Worm (Caenorhabditis elegans) whole organism, mixed stage, embryonic: ENCODE results near the gene atg-9.

Experiments used
- M03D4.4 ChIP-seq: sonication (generic microtip); optimal IDR thresholded peaks from 2 replicates; lab custom pipeline; 2017; ENCODE audit warnings: mild to moderate bottlenecking, missing genetic modification characterization, missing compliant biosample characterization
- bed-3 ChIP-seq: fragments of 200-800 bp; sonication (Bioruptor generic); optimal IDR thresholded peaks from 3 replicates; lab custom pipeline; 2018; ENCODE audit warnings: mild to moderate bottlenecking, missing genetic modification characterization, moderate library complexity, missing compliant biosample characterization
- blmp-1 ChIP-seq: fragments of 150-350 bp; optimal IDR thresholded peaks from 2 replicates; lab custom pipeline; 2014; ENCODE audit warnings: missing biosample characterization, missing genetic modification characterization
- ceh-39 ChIP-seq: fragments of 150-350 bp; optimal IDR thresholded peaks from 2 replicates; lab custom pipeline; 2014; ENCODE audit warnings: missing biosample characterization, missing genetic modification characterization
- ceh-43 ChIP-seq: fragments of 200-800 bp; sonication (Bioruptor generic); optimal IDR thresholded peaks from 2 replicates; lab custom pipeline; 2018; ENCODE audit warnings: mild to moderate bottlenecking, missing genetic modification characterization, moderate library complexity, missing compliant biosample characterization
- ces-1 ChIP-seq: fragments of 150-350 bp; optimal IDR thresholded peaks from 2 replicates; lab custom pipeline; 2014; ENCODE audit warnings: missing biosample characterization, missing genetic modification reagents, missing genetic modification characterization
- cnd-1 ChIP-seq: fragments of 200-800 bp; sonication (Bioruptor generic); optimal IDR thresholded peaks from 2 replicates; lab custom pipeline; 2018; ENCODE audit warnings: mild to moderate bottlenecking, missing genetic modification characterization, missing compliant biosample characterization
- drap-1 ChIP-seq: fragments of 200-800 bp; sonication (Bioruptor generic); optimal IDR thresholded peaks from 3 replicates; lab custom pipeline; 2018; ENCODE audit warnings: mild to moderate bottlenecking, missing genetic modification characterization, missing compliant biosample characterization
- elt-3 ChIP-seq: fragments of 150-350 bp; optimal IDR thresholded peaks from 2 replicates; lab custom pipeline; 2014; ENCODE audit warnings: missing biosample characterization, missing genetic modification characterization
- flh-1 ChIP-seq: fragments of 200-800 bp; sonication (Bioruptor generic); optimal IDR thresholded peaks from 2 replicates; lab custom pipeline; 2018; ENCODE audit warnings: mild to moderate bottlenecking, missing genetic modification characterization, moderate library complexity, missing compliant biosample characterization
- ham-2 ChIP-seq: fragments of 200-800 bp; sonication (Bioruptor generic); optimal IDR thresholded peaks from 2 replicates; lab custom pipeline; 2018; ENCODE audit warnings: mild to moderate bottlenecking, missing genetic modification characterization, missing compliant biosample characterization
- hlh-1 ChIP-seq: fragments of 150-350 bp; optimal IDR thresholded peaks from 2 replicates; lab custom pipeline; 2014; ENCODE audit warnings: missing biosample characterization, missing genetic modification reagents, missing genetic modification characterization
- lin-13 ChIP-seq: fragments of 150-350 bp; optimal IDR thresholded peaks from 2 replicates; lab custom pipeline; 2014; ENCODE audit warnings: missing biosample characterization, missing genetic modification characterization
- lin-32 ChIP-seq: fragments of 200-800 bp; sonication (Bioruptor generic); optimal IDR thresholded peaks from 2 replicates; lab custom pipeline; 2018; ENCODE audit warnings: mild to moderate bottlenecking, missing genetic modification characterization, missing compliant biosample characterization
- lsy-2 ChIP-seq: fragments of 150-350 bp; optimal IDR thresholded peaks from 2 replicates; lab custom pipeline; 2014; ENCODE audit warnings: missing biosample characterization, missing genetic modification characterization
- mab-5 ChIP-seq: fragments of 150-350 bp; optimal IDR thresholded peaks from 2 replicates; lab custom pipeline; 2014; ENCODE audit warnings: missing biosample characterization, missing genetic modification characterization
- mls-2 ChIP-seq: sonication (generic microtip); optimal IDR thresholded peaks from 2 replicates; lab custom pipeline; 2016; ENCODE audit warnings: mild to moderate bottlenecking, missing genetic modification characterization, moderate library complexity, missing compliant biosample characterization
- nhr-2 ChIP-seq: fragments of 150-350 bp; optimal IDR thresholded peaks from 2 replicates; lab custom pipeline; 2014; ENCODE audit warnings: missing biosample characterization, missing genetic modification characterization
- nhr-237 ChIP-seq: fragments of 150-350 bp; optimal IDR thresholded peaks from 2 replicates; lab custom pipeline; 2014; ENCODE audit warnings: missing biosample characterization, missing genetic modification characterization
- nhr-28 ChIP-seq: fragments of 150-350 bp; optimal IDR thresholded peaks from 2 replicates; lab custom pipeline; 2014; ENCODE audit warnings: missing biosample characterization, missing genetic modification characterization
- pha-4 ChIP-seq: fragments of 150-350 bp; optimal IDR thresholded peaks from 2 replicates; lab custom pipeline; 2018; ENCODE audit warnings: missing biosample characterization, missing genetic modification reagents, missing genetic modification characterization
- sem-2 ChIP-seq: fragments of 200-800 bp; sonication (Bioruptor generic); optimal IDR thresholded peaks from 2 replicates; lab custom pipeline; 2018; ENCODE audit warnings: mild to moderate bottlenecking, missing genetic modification characterization, missing compliant biosample characterization
- snpc-4 ChIP-seq: fragments of 150-350 bp; optimal IDR thresholded peaks from 2 replicates; lab custom pipeline; 2014; ENCODE audit warnings: missing biosample characterization, missing genetic modification characterization
- tbx-8 ChIP-seq: fragments of 200-800 bp; sonication (Bioruptor generic); optimal IDR thresholded peaks from 2 replicates; lab custom pipeline; 2018; ENCODE audit warnings: mild to moderate bottlenecking, missing genetic modification characterization, moderate library complexity, missing compliant biosample characterization
- unc-120 ChIP-seq: sonication (generic microtip); optimal IDR thresholded peaks from 2 replicates; lab custom pipeline; 2017; ENCODE audit warnings: missing genetic modification characterization, missing compliant biosample characterization; ENCODE audit not compliant: poor library complexity, severe bottlenecking
- unc-39 ChIP-seq: fragments of 150-350 bp; optimal IDR thresholded peaks from 2 replicates; lab custom pipeline; 2014; ENCODE audit warnings: missing biosample characterization, missing genetic modification characterization
- unc-62 ChIP-seq: fragments of 150-350 bp; optimal IDR thresholded peaks from 2 replicates; lab custom pipeline; 2014; ENCODE audit warnings: missing biosample characterization, missing genetic modification reagents, missing genetic modification characterization
- zip-8 ChIP-seq: fragments of 150-350 bp; optimal IDR thresholded peaks from 2 replicates; lab custom pipeline; 2014; ENCODE audit warnings: missing biosample characterization, missing genetic modification characterization
- ztf-11 ChIP-seq: fragments of 150-350 bp; optimal IDR thresholded peaks from 2 replicates; lab custom pipeline; 2014; ENCODE audit warnings: missing biosample characterization, missing genetic modification characterization

The atg-9 gene

DNA sequence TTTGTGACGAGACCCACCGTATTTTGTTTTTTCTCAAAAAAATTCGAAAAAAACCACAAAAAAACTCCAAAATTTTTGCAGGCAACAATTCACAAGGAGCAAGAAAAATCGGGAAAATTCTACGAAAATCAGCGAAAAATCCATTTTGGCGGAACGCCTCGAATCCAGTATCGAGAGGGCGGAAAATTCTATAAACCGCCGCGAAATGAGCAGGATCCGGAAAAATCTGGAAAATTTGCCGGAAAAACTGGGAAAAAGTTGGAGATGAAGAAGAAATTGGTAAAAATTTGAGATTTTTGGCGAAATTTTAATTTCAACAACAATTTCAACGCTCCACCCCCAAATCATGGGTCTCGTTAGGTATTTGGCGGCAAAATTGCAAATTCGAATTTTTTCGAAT is 10.9 kb downstream of the atg-9 start:
- TF ChIP-seq M03D4.4 = no peak
- TF ChIP-seq ceh-39 = no peak
- TF ChIP-seq tbx-8 (GFP tag; lab: Kevin White, UChicago) = no peak
- TF ChIP-seq lsy-2 (tag; lab: Kevin White, UChicago) = no peak
- TF ChIP-seq ces-1 = no peak
- no peak for TF ChIP-seq nhr-2 (tag; lab: Kevin White, UChicago)
- TF ChIP-seq flh-1 (GFP tag; lab: Kevin White, UChicago) = no peak
- no peak for TF ChIP-seq bed-3 (GFP tag; lab: Kevin White, UChicago)
- no peak for TF ChIP-seq cnd-1
- TF ChIP-seq pha-4 (tag; lab: Kevin White, UChicago) = no peak
- no peak for TF ChIP-seq hlh-1 (tag; lab: Kevin White, UChicago)
- TF ChIP-seq, all 35 proteins: peak for 0

DNA sequence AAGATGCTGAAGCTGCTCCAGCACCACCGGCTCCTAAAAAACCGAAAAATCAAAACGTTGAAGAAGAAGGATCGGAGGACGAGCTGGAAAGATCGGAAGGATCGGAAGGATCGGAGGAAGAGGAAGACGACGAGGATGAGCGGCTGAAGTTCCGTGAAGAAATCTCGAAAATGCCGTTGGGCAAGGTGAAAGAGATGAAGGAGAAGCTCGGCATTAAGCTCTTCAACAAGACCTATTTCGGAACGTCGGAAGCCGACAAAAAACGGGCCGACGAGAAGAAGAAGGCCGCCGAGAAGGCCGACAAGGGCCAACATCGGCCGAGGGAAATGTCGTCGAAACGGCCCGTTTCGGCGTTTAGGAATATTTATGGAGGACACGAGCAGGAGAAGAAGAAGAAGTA is 12.1 kb downstream of the atg-9 start:
- TF ChIP-seq flh-1 (GFP tag; lab: Kevin White, UChicago) (no peak), M03D4.4 (no peak), unc-120 (tag; lab: Kevin White, UChicago) (no peak), snpc-4 (tag; lab: Kevin White, UChicago) (no peak)

ce11 chrV:364650-365049 is 15.5 kb downstream of the atg-9 start, which contains the start of gene mltn-6:
Gene mltn-6, plus strand, starts transcription at chrV:364950.
- no peak for TF ChIP-seq mab-5
- no peak for TF ChIP-seq unc-39 (tag; lab: Kevin White, UChicago)
- no peak for TF ChIP-seq snpc-4 (tag; lab: Kevin White, UChicago)
- TF ChIP-seq mls-2 (tag; lab: Kevin White, UChicago) = no peak
- no peak for TF ChIP-seq elt-3 (tag; lab: Kevin White, UChicago)
- TF ChIP-seq ceh-39 = no peak
- TF ChIP-seq flh-1 (GFP tag; lab: Kevin White, UChicago) = no peak
- TF ChIP-seq lin-13 (tag; lab: Kevin White, UChicago) = no peak
- TF ChIP-seq lsy-2 (tag; lab: Kevin White, UChicago) = no peak
- TF ChIP-seq nhr-2 (tag; lab: Kevin White, UChicago) = no peak
- no peak for TF ChIP-seq sem-2
- no peak for TF ChIP-seq ces-1

ce11 chrV:370033-370432 is 20.8 kb downstream of the atg-9 start, which contains the start of gene mltn-7:
Gene mltn-7, plus strand, starts transcription at chrV:370333.
- TF ChIP-seq ces-1 = no peak
- no peak for TF ChIP-seq mls-2 (tag; lab: Kevin White, UChicago)
- no peak for TF ChIP-seq ceh-39
- no peak for TF ChIP-seq zip-8 (tag; lab: Kevin White, UChicago)
- TF ChIP-seq flh-1 (GFP tag; lab: Kevin White, UChicago) = no peak
- TF ChIP-seq, all 35 proteins: peak for 0

DNA sequence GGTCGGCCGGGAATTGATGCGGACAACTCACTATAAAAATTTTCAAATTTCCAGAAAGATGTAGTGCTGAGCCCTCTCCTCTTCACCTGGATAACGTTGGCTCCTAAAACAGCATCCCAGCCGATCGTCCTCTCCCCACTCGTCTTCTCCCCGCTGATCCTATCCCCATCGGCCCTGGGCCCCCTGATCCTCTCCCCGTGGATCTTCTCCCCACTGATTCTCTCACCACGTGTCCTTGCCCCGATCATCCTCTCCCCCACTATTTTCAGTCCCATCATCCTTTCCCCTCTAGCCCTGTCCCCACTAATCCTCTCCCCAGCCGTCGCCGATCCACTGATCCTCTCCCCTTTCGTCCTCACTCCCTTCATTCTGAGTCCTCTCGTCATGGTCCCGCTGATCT is 24.0 kb downstream of the atg-9 start:
- TF ChIP-seq drap-1 = no peak

ce11 chrV:376790-377189 is 27.6 kb downstream of the atg-9 start:
- TF ChIP-seq blmp-1 (tag; lab: Kevin White, UChicago) (no peak), lin-13 (tag; lab: Kevin White, UChicago) (no peak), tbx-8 (GFP tag; lab: Kevin White, UChicago) (no peak), drap-1 (no peak), ceh-43 (GFP tag; lab: Kevin White, UChicago) (no peak), nhr-28 (tag; lab: Kevin White, UChicago) (no peak), zip-8 (tag; lab: Kevin White, UChicago) (no peak), pha-4 (tag; lab: Kevin White, UChicago) (no peak), nhr-237 (tag; lab: Kevin White, UChicago) (no peak), bed-3 (GFP tag; lab: Kevin White, UChicago) (no peak), snpc-4 (tag; lab: Kevin White, UChicago) (no peak), elt-3 (tag; lab: Kevin White, UChicago) (no peak), sem-2 (no peak), lin-32 (GFP tag; lab: Kevin White, UChicago) (no peak), ztf-11 (no peak)

DNA sequence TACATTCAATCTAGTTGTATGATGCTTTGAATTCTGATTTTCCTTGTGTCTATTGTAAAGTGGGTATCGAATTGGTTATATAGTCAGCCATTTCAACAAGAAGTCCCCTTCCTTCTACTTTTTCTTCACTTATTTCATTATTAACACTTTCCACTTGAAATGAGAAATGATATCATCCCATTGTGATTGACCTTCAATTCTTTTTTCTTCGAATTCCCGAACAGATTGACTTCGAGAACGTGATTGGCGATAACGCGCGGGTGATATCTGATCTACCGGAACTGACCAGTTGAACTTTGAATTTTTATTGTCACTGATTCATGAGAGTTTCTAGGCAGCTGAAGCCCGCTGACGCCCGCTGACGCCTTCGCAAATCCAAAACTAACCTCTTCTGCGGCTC is 29.0 kb downstream of the atg-9 start:
- no peak for TF ChIP-seq sem-2
- no peak for TF ChIP-seq cnd-1
- TF ChIP-seq nhr-237 (tag; lab: Kevin White, UChicago) = no peak
- no peak for TF ChIP-seq ham-2 (GFP tag; lab: Kevin White, UChicago)
- TF ChIP-seq mab-5 = no peak
- no peak for TF ChIP-seq bed-3 (GFP tag; lab: Kevin White, UChicago)
- TF ChIP-seq unc-62 (GFP tag; lab: Kevin White, UChicago) = no peak
- TF ChIP-seq lin-32 (GFP tag; lab: Kevin White, UChicago) = no peak
